Worm (Caenorhabditis elegans): ENCODE results near the gene C35B1.9.

DNA sequence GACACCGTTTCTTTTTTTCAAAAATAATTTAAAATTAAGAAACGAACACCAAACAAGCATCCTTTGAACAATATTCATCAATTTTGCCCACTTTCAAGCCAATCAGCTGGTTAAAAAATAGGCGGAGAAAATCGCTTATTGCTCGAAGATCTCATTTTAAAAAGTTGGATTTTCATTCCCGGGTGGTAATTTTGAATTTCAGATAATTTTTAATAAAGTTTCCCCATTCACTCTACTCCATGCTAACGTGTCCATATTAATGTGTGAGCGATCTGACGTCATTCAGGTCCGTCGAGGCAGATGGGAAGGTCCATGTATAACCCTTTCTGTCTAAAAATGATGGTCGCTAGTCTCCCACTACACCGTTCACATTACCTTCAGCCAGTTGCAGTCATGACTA, 12.3 kb downstream of the C35B1.9 start, which contains the start of gene fbxb-55:
- TF ChIP-seq mep-1 (tag; optimal IDR thresholded peaks at IDR 0.05) (no peak), elt-3 (tag; optimal IDR thresholded peaks at IDR 0.05) (no peak), unc-120 (tag; optimal IDR thresholded peaks at IDR 0.05; ENCODE audit: poor library complexity, severe bottlenecking) (no peak)
